Worm (Caenorhabditis elegans): ENCODE results near the gene C16D2.3.

ce11 chrII:9127379-9127778, 10.5 kb upstream of the C16D2.3 start:
- no peak for TF ChIP-seq ztf-22 (GFP tag; optimal IDR thresholded peaks at IDR 0.05)
- no peak for TF ChIP-seq nfya-1 (tag; optimal IDR thresholded peaks at IDR 0.05; ENCODE audit: borderline replicate concordance, insufficient read depth)
- no peak for TF ChIP-seq F39B2.1 (GFP tag; IDR thresholded peaks at IDR 0.05)
- no peak for TF ChIP-seq die-1 (tag; optimal IDR thresholded peaks at IDR 0.05)
- no peak for TF ChIP-seq unc-62 (GFP tag; optimal IDR thresholded peaks at IDR 0.05)
- no peak for TF ChIP-seq madf-10 (tag; optimal IDR thresholded peaks at IDR 0.05)
- no peak for TF ChIP-seq pha-4 (tag; optimal IDR thresholded peaks at IDR 0.05)
- TF ChIP-seq Y53G8AR.9 (GFP tag; conservative IDR thresholded peaks at IDR 0.05): no peak
- no peak for TF ChIP-seq efl-1 (GFP tag; optimal IDR thresholded peaks at IDR 0.05)
- TF ChIP-seq snpc-4 (GFP tag; optimal IDR thresholded peaks at IDR 0.05): no peak
- TF ChIP-seq snpc-4 (tag; optimal IDR thresholded peaks at IDR 0.05): no peak
- TF ChIP-seq ceh-40 (GFP tag; IDR thresholded peaks at IDR 0.05): no peak
- no peak for TF ChIP-seq rcor-1 (GFP tag; IDR thresholded peaks at IDR 0.05)
- no peak for TF ChIP-seq hmg-1.2 (GFP tag; IDR thresholded peaks at IDR 0.05)

Data from whole organism, young adult.